Worm (Caenorhabditis elegans) whole organism, mixed stage, embryonic: ENCODE measurements around the gene nhr-61.

ENCODE experiments used
- M03D4.4 ChIP-seq: sonication (generic microtip); optimal IDR thresholded peaks from 2 replicates; lab custom pipeline; 2017; ENCODE audit warnings: mild to moderate bottlenecking, missing genetic modification characterization, missing compliant biosample characterization
- bed-3 ChIP-seq: fragments of 200-800 bp; sonication (Bioruptor generic); optimal IDR thresholded peaks from 3 replicates; lab custom pipeline; 2018; ENCODE audit warnings: mild to moderate bottlenecking, missing genetic modification characterization, moderate library complexity, missing compliant biosample characterization
- blmp-1 ChIP-seq: fragments of 150-350 bp; optimal IDR thresholded peaks from 2 replicates; lab custom pipeline; 2014; ENCODE audit warnings: missing biosample characterization, missing genetic modification characterization
- ceh-43 ChIP-seq: fragments of 200-800 bp; sonication (Bioruptor generic); optimal IDR thresholded peaks from 2 replicates; lab custom pipeline; 2018; ENCODE audit warnings: mild to moderate bottlenecking, missing genetic modification characterization, moderate library complexity, missing compliant biosample characterization
- ces-1 ChIP-seq: fragments of 150-350 bp; optimal IDR thresholded peaks from 2 replicates; lab custom pipeline; 2014; ENCODE audit warnings: missing biosample characterization, missing genetic modification reagents, missing genetic modification characterization
- cnd-1 ChIP-seq: fragments of 200-800 bp; sonication (Bioruptor generic); optimal IDR thresholded peaks from 2 replicates; lab custom pipeline; 2018; ENCODE audit warnings: mild to moderate bottlenecking, missing genetic modification characterization, missing compliant biosample characterization
- drap-1 ChIP-seq: fragments of 200-800 bp; sonication (Bioruptor generic); optimal IDR thresholded peaks from 3 replicates; lab custom pipeline; 2018; ENCODE audit warnings: mild to moderate bottlenecking, missing genetic modification characterization, missing compliant biosample characterization
- elt-1 ChIP-seq: sonication (generic microtip); optimal IDR thresholded peaks from 2 replicates; lab custom pipeline; 2017; ENCODE audit warnings: missing genetic modification characterization, mild to moderate bottlenecking, missing compliant biosample characterization, antibody characterized with exemption, moderate library complexity, borderline replicate concordance; ENCODE audit not compliant: insufficient read depth
- flh-1 ChIP-seq: fragments of 200-800 bp; sonication (Bioruptor generic); optimal IDR thresholded peaks from 2 replicates; lab custom pipeline; 2018; ENCODE audit warnings: mild to moderate bottlenecking, missing genetic modification characterization, moderate library complexity, missing compliant biosample characterization
- ham-2 ChIP-seq: fragments of 200-800 bp; sonication (Bioruptor generic); optimal IDR thresholded peaks from 2 replicates; lab custom pipeline; 2018; ENCODE audit warnings: mild to moderate bottlenecking, missing genetic modification characterization, missing compliant biosample characterization
- hlh-1 ChIP-seq: fragments of 150-350 bp; optimal IDR thresholded peaks from 2 replicates; lab custom pipeline; 2014; ENCODE audit warnings: missing biosample characterization, missing genetic modification reagents, missing genetic modification characterization
- lin-13 ChIP-seq: fragments of 150-350 bp; optimal IDR thresholded peaks from 2 replicates; lab custom pipeline; 2014; ENCODE audit warnings: missing biosample characterization, missing genetic modification characterization
- lin-32 ChIP-seq: fragments of 200-800 bp; sonication (Bioruptor generic); optimal IDR thresholded peaks from 2 replicates; lab custom pipeline; 2018; ENCODE audit warnings: mild to moderate bottlenecking, missing genetic modification characterization, missing compliant biosample characterization
- lsy-2 ChIP-seq: fragments of 150-350 bp; optimal IDR thresholded peaks from 2 replicates; lab custom pipeline; 2014; ENCODE audit warnings: missing biosample characterization, missing genetic modification characterization
- mep-1 ChIP-seq: fragments of 150-350 bp; optimal IDR thresholded peaks from 2 replicates; lab custom pipeline; 2017; ENCODE audit warnings: missing biosample characterization, missing genetic modification reagents, missing genetic modification characterization, inconsistent platforms
- nhr-12 ChIP-seq: fragments of 150-350 bp; optimal IDR thresholded peaks from 2 replicates; lab custom pipeline; 2014; ENCODE audit warnings: missing biosample characterization, missing genetic modification characterization
- nhr-2 ChIP-seq: fragments of 150-350 bp; optimal IDR thresholded peaks from 2 replicates; lab custom pipeline; 2014; ENCODE audit warnings: missing biosample characterization, missing genetic modification characterization
- nhr-237 ChIP-seq: fragments of 150-350 bp; optimal IDR thresholded peaks from 2 replicates; lab custom pipeline; 2014; ENCODE audit warnings: missing biosample characterization, missing genetic modification characterization
- nhr-28 ChIP-seq: fragments of 150-350 bp; optimal IDR thresholded peaks from 2 replicates; lab custom pipeline; 2014; ENCODE audit warnings: missing biosample characterization, missing genetic modification characterization
- nhr-76 ChIP-seq: sonication (generic microtip); optimal IDR thresholded peaks from 2 replicates; lab custom pipeline; 2017; ENCODE audit warnings: missing biosample characterization, missing genetic modification characterization
- pha-4 ChIP-seq: fragments of 150-350 bp; optimal IDR thresholded peaks from 2 replicates; lab custom pipeline; 2018; ENCODE audit warnings: missing biosample characterization, missing genetic modification reagents, missing genetic modification characterization
- sem-2 ChIP-seq: fragments of 200-800 bp; sonication (Bioruptor generic); optimal IDR thresholded peaks from 2 replicates; lab custom pipeline; 2018; ENCODE audit warnings: mild to moderate bottlenecking, missing genetic modification characterization, missing compliant biosample characterization
- sptf-1 ChIP-seq: sonication (generic microtip); optimal IDR thresholded peaks from 2 replicates; lab custom pipeline; 2017; ENCODE audit warnings: mild to moderate bottlenecking, missing genetic modification characterization, moderate library complexity, missing compliant biosample characterization
- tbx-8 ChIP-seq: fragments of 200-800 bp; sonication (Bioruptor generic); optimal IDR thresholded peaks from 2 replicates; lab custom pipeline; 2018; ENCODE audit warnings: mild to moderate bottlenecking, missing genetic modification characterization, moderate library complexity, missing compliant biosample characterization
- unc-120 ChIP-seq: sonication (generic microtip); optimal IDR thresholded peaks from 2 replicates; lab custom pipeline; 2017; ENCODE audit warnings: missing genetic modification characterization, missing compliant biosample characterization; ENCODE audit not compliant: poor library complexity, severe bottlenecking
- unc-39 ChIP-seq: fragments of 150-350 bp; optimal IDR thresholded peaks from 2 replicates; lab custom pipeline; 2014; ENCODE audit warnings: missing biosample characterization, missing genetic modification characterization
- unc-62 ChIP-seq: fragments of 150-350 bp; optimal IDR thresholded peaks from 2 replicates; lab custom pipeline; 2014; ENCODE audit warnings: missing biosample characterization, missing genetic modification reagents, missing genetic modification characterization
- zip-8 ChIP-seq: fragments of 150-350 bp; optimal IDR thresholded peaks from 2 replicates; lab custom pipeline; 2014; ENCODE audit warnings: missing biosample characterization, missing genetic modification characterization
- ztf-11 ChIP-seq: fragments of 150-350 bp; optimal IDR thresholded peaks from 2 replicates; lab custom pipeline; 2014; ENCODE audit warnings: missing biosample characterization, missing genetic modification characterization

The nhr-61 gene

ce11 chrII:14844253-14844652, 25.9 kb upstream of the nhr-61 start:
- TF ChIP-seq sem-2 (GFP tag; lab: Kevin White, UChicago) (no peak), M03D4.4 (tag; lab: Kevin White, UChicago) (no peak), lin-13 (tag; lab: Kevin White, UChicago) (no peak), ztf-11 (tag; lab: Kevin White, UChicago) (no peak), zip-8 (tag; lab: Kevin White, UChicago) (no peak), drap-1 (GFP tag; lab: Kevin White, UChicago) (no peak), flh-1 (GFP tag; lab: Kevin White, UChicago) (no peak), lin-32 (GFP tag; lab: Kevin White, UChicago) (no peak), bed-3 (GFP tag; lab: Kevin White, UChicago) (no peak), nhr-237 (no peak), pha-4 (tag; lab: Kevin White, UChicago) (no peak)
- TF ChIP-seq, all 35 proteins: peak for 0

- TF ChIP-seq blmp-1 (no peak), nhr-12 (no peak), unc-120 (tag; lab: Kevin White, UChicago) (no peak), drap-1 (GFP tag; lab: Kevin White, UChicago) (no peak), unc-39 (tag; lab: Kevin White, UChicago) (no peak), elt-1 (no peak), M03D4.4 (tag; lab: Kevin White, UChicago) (no peak), lin-13 (tag; lab: Kevin White, UChicago) (no peak), nhr-237 (no peak), ztf-11 (tag; lab: Kevin White, UChicago) (no peak), pha-4 (tag; lab: Kevin White, UChicago) (no peak), cnd-1 (no peak), ham-2 (GFP tag; lab: Kevin White, UChicago) (no peak), bed-3 (GFP tag; lab: Kevin White, UChicago) (no peak), mep-1 (tag; lab: Kevin White, UChicago) (no peak), unc-62 (GFP tag; lab: Kevin White, UChicago) (no peak)
Observed at ce11 chrII:14843016-14843415, 24.7 kb upstream of the nhr-61 start, which contains the start of gene cdh-7. cdh-7 (plus strand) TSS chrII:14843229.

ce11 chrII:14841253-14841652, 22.9 kb upstream of the nhr-61 start:
- TF ChIP-seq elt-1: no peak
- no peak for TF ChIP-seq ztf-11 (tag; lab: Kevin White, UChicago)
- TF ChIP-seq cnd-1: no peak
- no peak for TF ChIP-seq nhr-76 (tag; lab: Kevin White, UChicago)

ce11 chrII:14838596-14839215, 20.4 kb upstream of the nhr-61 start:
- TF ChIP-seq nhr-28: no peak
- TF ChIP-seq drap-1 (GFP tag; lab: Kevin White, UChicago): no peak
- no peak for TF ChIP-seq hlh-1
- TF ChIP-seq nhr-76 (tag; lab: Kevin White, UChicago): no peak
- no peak for TF ChIP-seq tbx-8 (GFP tag; lab: Kevin White, UChicago)
- TF ChIP-seq sem-2 (GFP tag; lab: Kevin White, UChicago): no peak
- TF ChIP-seq mep-1 (tag; lab: Kevin White, UChicago): no peak
- TF ChIP-seq ztf-11 (tag; lab: Kevin White, UChicago): no peak
- no peak for TF ChIP-seq pha-4 (tag; lab: Kevin White, UChicago)
- no peak for TF ChIP-seq ham-2 (GFP tag; lab: Kevin White, UChicago)
- TF ChIP-seq unc-39 (tag; lab: Kevin White, UChicago): no peak
- no peak for TF ChIP-seq ceh-43 (GFP tag; lab: Kevin White, UChicago)
- no peak for TF ChIP-seq ces-1
- TF ChIP-seq bed-3 (GFP tag; lab: Kevin White, UChicago): no peak

ce11 chrII:14832055-14832454, 13.7 kb upstream of the nhr-61 start:
- TF ChIP-seq lin-13 (tag; lab: Kevin White, UChicago): no peak
- no peak for TF ChIP-seq sptf-1 (tag; lab: Kevin White, UChicago)
- TF ChIP-seq elt-1: no peak
- no peak for TF ChIP-seq cnd-1
- no peak for TF ChIP-seq nhr-28
- TF ChIP-seq nhr-237: no peak
- TF ChIP-seq unc-39 (tag; lab: Kevin White, UChicago): no peak
- no peak for TF ChIP-seq nhr-2 (tag; lab: Kevin White, UChicago)
- TF ChIP-seq lsy-2 (tag; lab: Kevin White, UChicago): no peak
- TF ChIP-seq unc-120 (tag; lab: Kevin White, UChicago): no peak
- no peak for TF ChIP-seq ceh-43 (GFP tag; lab: Kevin White, UChicago)
- TF ChIP-seq mep-1 (tag; lab: Kevin White, UChicago): no peak
- TF ChIP-seq drap-1 (GFP tag; lab: Kevin White, UChicago): no peak
